Fruit fly (Drosophila melanogaster): ENCODE measurements around the gene Ubx.

Ubx gene

dm6 chr3R:16652091-16652490, 82.1 kb downstream of the Ubx start, which contains the start of gene CG14907 (continued):
- TF ChIP-seq sc (optimal IDR thresholded peaks at IDR 0.05), result no peak
- TF ChIP-seq sc (GFP tag; optimal IDR thresholded peaks at IDR 0.05), result no peak
- TF ChIP-seq CG7928 (GFP tag; optimal IDR thresholded peaks at IDR 0.05), result no peak
- TF ChIP-seq CG32772 (GFP tag; IDR thresholded peaks at IDR 0.05), result no peak
- no peak for TF ChIP-seq CG7357 (GFP tag; IDR thresholded peaks at IDR 0.05)
- TF ChIP-seq nerfin-2 (GFP tag; IDR thresholded peaks at IDR 0.05; ENCODE audit: partially characterized antibody), result peak; percentile 65
- peak; percentile 56; the same call in 1 of the 3 replicates for TF ChIP-seq zen2 (GFP tag; IDR thresholded peaks at IDR 0.05; ENCODE audit: partially characterized antibody)
- TF ChIP-seq shn (GFP tag; optimal IDR thresholded peaks at IDR 0.05), result no peak
- TF ChIP-seq bab2 (GFP tag; optimal IDR thresholded peaks at IDR 0.05), result no peak
- no peak for TF ChIP-seq wek (GFP tag; optimal IDR thresholded peaks at IDR 0.05)
- TF ChIP-seq p53 (GFP tag; optimal IDR thresholded peaks at IDR 0.05), result no peak
- no peak for TF ChIP-seq CG8281 (tag; optimal IDR thresholded peaks at IDR 0.05)
- TF ChIP-seq bowl (GFP tag; IDR thresholded peaks at IDR 0.05), result no peak
- no peak for TF ChIP-seq CG12299 (tag; optimal IDR thresholded peaks at IDR 0.05)
- no peak for TF ChIP-seq D (optimal IDR thresholded peaks at IDR 0.05)
- no peak for TF ChIP-seq D (GFP tag; optimal IDR thresholded peaks at IDR 0.05)
- TF ChIP-seq HmgZ (tag; optimal IDR thresholded peaks at IDR 0.05), result peak; percentile 2
- no peak for TF ChIP-seq CG9609 (GFP tag; optimal IDR thresholded peaks at IDR 0.05)
- no peak for TF ChIP-seq eve (GFP tag; optimal IDR thresholded peaks at IDR 0.05)
- no peak for TF ChIP-seq CG6683 (GFP tag; optimal IDR thresholded peaks at IDR 0.05)
- TF ChIP-seq pho (GFP tag; optimal IDR thresholded peaks at IDR 0.05), result no peak
- TF ChIP-seq hth (optimal IDR thresholded peaks at IDR 0.05), result no peak
- no peak for TF ChIP-seq CG13424 (tag; optimal IDR thresholded peaks at IDR 0.05)
- peak; percentile 36 for TF ChIP-seq mirr (GFP tag; optimal IDR thresholded peaks at IDR 0.05)
- TF ChIP-seq CG10274 (GFP tag; optimal IDR thresholded peaks at IDR 0.05), result no peak
- no peak for TF ChIP-seq Atf3 (GFP tag; optimal IDR thresholded peaks at IDR 0.05)
- TF ChIP-seq CG8944 (GFP tag; optimal IDR thresholded peaks at IDR 0.05), result no peak
- TF ChIP-seq HLH3B (GFP tag; IDR thresholded peaks at IDR 0.05), result no peak
- no peak for TF ChIP-seq org-1 (GFP tag; optimal IDR thresholded peaks at IDR 0.05)
- peak; percentile 8 for TF ChIP-seq CG3281 (GFP tag; optimal IDR thresholded peaks at IDR 0.05)
- TF ChIP-seq gro (GFP tag; optimal IDR thresholded peaks at IDR 0.05), result no peak
- TF ChIP-seq CG12659 (GFP tag; optimal IDR thresholded peaks at IDR 0.05), result peak; percentile 28
- TF ChIP-seq Hr51 (GFP tag; optimal IDR thresholded peaks at IDR 0.05), result no peak
- TF ChIP-seq Adf1 (GFP tag; IDR thresholded peaks at IDR 0.05), result no peak
- peak; percentile 69 for TF ChIP-seq CG34224 (GFP tag; IDR thresholded peaks at IDR 0.05; ENCODE audit: partially characterized antibody)
- no peak for TF ChIP-seq CG12942 (GFP tag; optimal IDR thresholded peaks at IDR 0.05)
- no peak for TF ChIP-seq ato (GFP tag; IDR thresholded peaks at IDR 0.05; ENCODE audit: partially characterized antibody)
- no peak for TF ChIP-seq CTCF (GFP tag; optimal IDR thresholded peaks at IDR 0.05)
- no peak for TF ChIP-seq CG12104 (GFP tag; optimal IDR thresholded peaks at IDR 0.05)
- no peak for TF ChIP-seq CG14441 (GFP tag; IDR thresholded peaks at IDR 0.05)
- TF ChIP-seq unpg (GFP tag; optimal IDR thresholded peaks at IDR 0.05), result no peak
- 0 out of 3 replicates have a peak, but pooled peaks have one; percentile 16 for TF ChIP-seq Dbx (GFP tag; IDR thresholded peaks at IDR 0.05)
- TF ChIP-seq CrebB (tag; optimal IDR thresholded peaks at IDR 0.05), result peak; percentile 20
- TF ChIP-seq peb (GFP tag; IDR thresholded peaks at IDR 0.05), result no peak
- no peak for TF ChIP-seq CG2875 (GFP tag; optimal IDR thresholded peaks at IDR 0.05)
- no peak for TF ChIP-seq CG5245 (GFP tag; optimal IDR thresholded peaks at IDR 0.05)
- TF ChIP-seq Doc2 (GFP tag; IDR thresholded peaks at IDR 0.05), result no peak
- TF ChIP-seq fd64A (GFP tag; optimal IDR thresholded peaks at IDR 0.05), result no peak
- no peak for TF ChIP-seq CG16863 (GFP tag; optimal IDR thresholded peaks at IDR 0.05)
- no peak for TF ChIP-seq CG8924 (tag; optimal IDR thresholded peaks at IDR 0.05)
- TF ChIP-seq Atf6 (GFP tag; IDR thresholded peaks at IDR 0.05), result no peak
- no peak for TF ChIP-seq CG1529 (GFP tag; optimal IDR thresholded peaks at IDR 0.05)
- no peak for TF ChIP-seq CG2120 (GFP tag; optimal IDR thresholded peaks at IDR 0.05)

Measured in whole organism, embryonic.